Fruit fly (Drosophila melanogaster): ENCODE data around the gene CG8607.

CG8607 gene

DNA sequence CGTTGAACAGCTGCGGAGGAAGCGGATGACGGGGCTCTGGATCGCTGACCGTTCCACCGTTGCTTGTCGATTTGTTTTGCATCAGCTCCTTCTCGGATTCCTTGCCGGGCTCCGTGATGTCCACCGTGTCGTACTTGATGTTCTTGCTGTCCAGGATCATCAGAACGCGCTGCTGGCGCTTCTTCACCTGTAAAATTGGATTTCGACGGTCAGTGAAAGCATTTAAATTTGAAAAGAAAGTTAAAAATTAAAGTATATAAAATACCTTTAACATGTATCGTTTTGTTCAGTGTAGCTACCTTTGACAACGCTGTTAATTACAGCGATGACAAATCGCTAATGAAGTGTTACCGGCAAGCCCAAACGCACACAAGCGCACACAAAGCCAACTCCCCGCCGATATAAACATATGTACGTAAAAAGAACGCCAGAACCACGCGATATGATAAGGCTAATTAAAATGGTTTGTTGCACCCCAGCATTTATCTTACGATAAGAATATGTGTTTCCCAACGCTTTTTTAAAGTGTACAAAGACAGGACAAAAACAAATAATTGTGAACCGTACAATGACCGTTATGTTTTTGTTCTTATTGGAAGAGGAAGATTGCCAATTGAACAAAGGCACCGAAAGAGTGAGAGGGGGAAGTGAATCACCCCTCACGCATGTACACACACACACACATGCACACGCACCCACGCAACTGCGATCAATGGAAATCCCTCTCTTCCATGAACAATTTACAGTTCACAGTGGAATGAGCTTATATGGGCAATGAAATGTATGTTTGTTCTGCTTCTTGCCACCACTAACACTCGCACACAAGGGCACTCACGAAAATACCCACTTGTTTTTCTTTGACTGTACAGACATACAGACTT is 48.2 kb downstream of the CG8607 start:
- no peak for TF ChIP-seq CG12768 (GFP tag; optimal IDR thresholded peaks at IDR 0.05)
- TF ChIP-seq CG7101 (tag; optimal IDR thresholded peaks at IDR 0.05): no peak
- no peak for TF ChIP-seq CG14711 (tag; optimal IDR thresholded peaks at IDR 0.05)
- peak; percentile 44 for TF ChIP-seq Mnt (GFP tag; optimal IDR thresholded peaks at IDR 0.05)
- no peak for TF ChIP-seq Clk (GFP tag; optimal IDR thresholded peaks at IDR 0.05)
- TF ChIP-seq bab1 (GFP tag; optimal IDR thresholded peaks at IDR 0.05): no peak
- no peak for TF ChIP-seq CG33017 (tag; optimal IDR thresholded peaks at IDR 0.05)
- no peak for TF ChIP-seq CG5204 (GFP tag; optimal IDR thresholded peaks at IDR 0.05)
- TF ChIP-seq CG11617 (GFP tag; optimal IDR thresholded peaks at IDR 0.05): peak; percentile 5
- peak; percentile 91 for TF ChIP-seq ovo (GFP tag; optimal IDR thresholded peaks at IDR 0.05)
- no peak for TF ChIP-seq tj (GFP tag; optimal IDR thresholded peaks at IDR 0.05)
- peak; percentile 7 for TF ChIP-seq Crg-1 (GFP tag; optimal IDR thresholded peaks at IDR 0.05)
- no peak for TF ChIP-seq cnc (optimal IDR thresholded peaks at IDR 0.05)
- no peak for TF ChIP-seq CG7045 (GFP tag; optimal IDR thresholded peaks at IDR 0.05)
- TF ChIP-seq kay (GFP tag; ENCODE audit: borderline replicate concordance): peak; percentile 92
- no peak for TF ChIP-seq CG1620 (GFP tag; optimal IDR thresholded peaks at IDR 0.05)
- TF ChIP-seq Hr96 (GFP tag; optimal IDR thresholded peaks at IDR 0.05): no peak
- peak; percentile 50 for TF ChIP-seq cic (GFP tag; optimal IDR thresholded peaks at IDR 0.05)
- peak; percentile 99 for TF ChIP-seq pad (GFP tag; optimal IDR thresholded peaks at IDR 0.05)
- no peak for TF ChIP-seq toe (GFP tag; optimal IDR thresholded peaks at IDR 0.05)

DNA sequence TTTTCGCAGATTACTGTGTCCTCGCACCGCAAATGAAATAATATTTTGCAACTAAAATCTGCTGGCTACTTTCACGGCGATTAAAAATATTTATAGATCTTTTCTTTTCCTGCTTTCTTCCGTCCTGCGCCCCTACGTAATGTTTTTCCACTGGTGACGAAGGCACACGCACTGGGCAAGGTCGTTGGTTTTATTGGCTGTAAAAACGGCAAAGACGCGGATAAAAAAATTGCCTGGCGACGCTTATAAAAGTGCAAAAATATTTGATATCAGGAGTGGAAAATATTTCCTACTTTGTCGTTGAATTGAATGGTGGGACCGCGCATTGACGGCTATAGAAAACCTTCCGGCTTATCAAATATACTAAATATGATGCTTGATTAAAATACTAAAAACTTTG is 49.1 kb downstream of the CG8607 start, which contains the start of gene Sh3beta:
TSS of gene Sh3beta (minus strand) at position 327 of the 400 bp plus-strand sequence.
- TF ChIP-seq CG11617 (GFP tag; optimal IDR thresholded peaks at IDR 0.05): no peak
- TF ChIP-seq kay (GFP tag; ENCODE audit: borderline replicate concordance): peak; percentile 41

DNA sequence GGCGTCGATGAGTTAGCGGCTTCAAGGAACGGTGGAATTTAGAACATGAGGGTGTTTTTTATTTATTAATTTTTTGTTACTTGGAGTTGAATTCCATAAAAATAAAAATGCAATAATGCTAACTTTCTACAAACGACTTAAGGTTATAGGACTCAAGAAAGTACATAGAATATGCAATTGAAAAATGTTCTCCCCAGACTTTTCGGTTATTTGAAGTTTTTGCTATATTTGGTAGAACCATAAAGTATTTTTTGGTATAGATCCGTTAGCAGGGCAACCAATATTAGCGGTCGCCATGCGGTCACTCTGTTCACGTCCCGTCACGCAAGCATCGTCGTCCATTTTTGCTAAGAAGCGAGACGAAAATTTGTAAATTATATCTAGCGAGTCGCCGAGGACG is 49.7 kb downstream of the CG8607 start, which contains the start of gene akirin:
TSS of gene akirin (plus strand) at position 301 of the 400 bp plus-strand sequence.
- TF ChIP-seq kay (GFP tag; ENCODE audit: borderline replicate concordance): no peak
- TF ChIP-seq cnc (optimal IDR thresholded peaks at IDR 0.05): no peak
- TF ChIP-seq CG7101 (tag; optimal IDR thresholded peaks at IDR 0.05): no peak
- no peak for TF ChIP-seq CG5204 (GFP tag; optimal IDR thresholded peaks at IDR 0.05)
- TF ChIP-seq Crg-1 (GFP tag; optimal IDR thresholded peaks at IDR 0.05): no peak
- no peak for TF ChIP-seq CG11617 (GFP tag; optimal IDR thresholded peaks at IDR 0.05)
- TF ChIP-seq CG1620 (GFP tag; optimal IDR thresholded peaks at IDR 0.05): no peak
- no peak for TF ChIP-seq toe (GFP tag; optimal IDR thresholded peaks at IDR 0.05)
- TF ChIP-seq CG33017 (tag; optimal IDR thresholded peaks at IDR 0.05): no peak
- TF ChIP-seq bab1 (GFP tag; optimal IDR thresholded peaks at IDR 0.05): no peak
- TF ChIP-seq Hr96 (GFP tag; optimal IDR thresholded peaks at IDR 0.05): no peak
- no peak for TF ChIP-seq cic (GFP tag; optimal IDR thresholded peaks at IDR 0.05)
- no peak for TF ChIP-seq Mnt (GFP tag; optimal IDR thresholded peaks at IDR 0.05)
- TF ChIP-seq tj (GFP tag; optimal IDR thresholded peaks at IDR 0.05): no peak
- no peak for TF ChIP-seq CG7045 (GFP tag; optimal IDR thresholded peaks at IDR 0.05)
- no peak for TF ChIP-seq CG12768 (GFP tag; optimal IDR thresholded peaks at IDR 0.05)
- no peak for TF ChIP-seq CG14711 (tag; optimal IDR thresholded peaks at IDR 0.05)

DNA sequence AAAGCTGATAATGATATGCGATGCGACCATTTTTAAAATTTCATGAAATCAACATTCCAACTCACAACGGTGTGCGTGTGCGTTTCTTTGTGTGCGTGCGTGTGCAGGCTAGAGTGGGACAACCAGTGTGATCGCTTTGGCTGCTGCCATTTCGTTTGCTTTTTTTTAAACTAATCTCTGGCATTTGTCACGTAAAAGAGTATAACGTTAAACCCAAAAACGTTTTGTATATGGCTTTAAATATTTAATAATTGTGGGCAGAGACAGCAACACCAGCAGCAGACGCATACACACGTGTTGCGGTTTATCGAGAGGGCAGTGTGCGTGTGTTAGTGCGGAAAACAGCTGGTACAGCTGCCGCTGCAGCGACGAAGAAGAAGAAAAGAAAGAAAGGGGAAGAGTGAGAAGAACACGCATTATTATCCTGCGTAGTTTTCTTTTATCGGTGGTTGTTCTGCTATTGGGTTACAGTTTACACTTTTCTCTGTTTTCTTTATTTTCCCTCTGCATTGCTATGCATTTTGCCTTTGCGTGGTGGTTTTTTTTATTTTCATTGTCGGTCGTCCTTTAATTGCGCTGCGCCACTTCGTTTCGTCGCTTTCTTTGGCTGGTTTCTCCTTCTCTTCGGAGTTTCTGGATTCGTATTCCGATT is 50.5 kb downstream of the CG8607 start:
- TF ChIP-seq bab1 (GFP tag; optimal IDR thresholded peaks at IDR 0.05) (no peak), CG12768 (GFP tag; optimal IDR thresholded peaks at IDR 0.05) (no peak), CG7101 (tag; optimal IDR thresholded peaks at IDR 0.05) (peak; percentile 14), pad (GFP tag; optimal IDR thresholded peaks at IDR 0.05) (peak; percentile 68), CG11617 (GFP tag; optimal IDR thresholded peaks at IDR 0.05) (peak; percentile 52), cic (GFP tag; optimal IDR thresholded peaks at IDR 0.05) (peak; percentile 9), Clk (GFP tag; optimal IDR thresholded peaks at IDR 0.05) (no peak), CG33017 (tag; optimal IDR thresholded peaks at IDR 0.05) (no peak), CG5204 (GFP tag; optimal IDR thresholded peaks at IDR 0.05) (no peak), Hr96 (GFP tag; optimal IDR thresholded peaks at IDR 0.05) (no peak), Crg-1 (GFP tag; optimal IDR thresholded peaks at IDR 0.05) (no peak), toe (GFP tag; optimal IDR thresholded peaks at IDR 0.05) (no peak), CG1620 (GFP tag; optimal IDR thresholded peaks at IDR 0.05) (no peak), cnc (optimal IDR thresholded peaks at IDR 0.05) (no peak), CG14711 (tag; optimal IDR thresholded peaks at IDR 0.05) (no peak), CG7045 (GFP tag; optimal IDR thresholded peaks at IDR 0.05) (no peak), Mnt (GFP tag; optimal IDR thresholded peaks at IDR 0.05) (peak; percentile 91), tj (GFP tag; optimal IDR thresholded peaks at IDR 0.05) (peak; percentile 35), ovo (GFP tag; optimal IDR thresholded peaks at IDR 0.05) (no peak), kay (GFP tag; ENCODE audit: borderline replicate concordance) (no peak)

Measured in whole organism, adult.